Worm (Caenorhabditis elegans) whole organism, mixed stage, embryonic: ENCODE data around the gene ZK177.1.

Experiments used
- M03D4.4 ChIP-seq: sonication (generic microtip); optimal IDR thresholded peaks from 2 replicates; lab custom pipeline; 2017; ENCODE audit warnings: mild to moderate bottlenecking, missing genetic modification characterization, missing compliant biosample characterization
- blmp-1 ChIP-seq: fragments of 150-350 bp; optimal IDR thresholded peaks from 2 replicates; lab custom pipeline; 2014; ENCODE audit warnings: missing biosample characterization, missing genetic modification characterization
- ceh-39 ChIP-seq: fragments of 150-350 bp; optimal IDR thresholded peaks from 2 replicates; lab custom pipeline; 2014; ENCODE audit warnings: missing biosample characterization, missing genetic modification characterization
- ceh-43 ChIP-seq: fragments of 200-800 bp; sonication (Bioruptor generic); optimal IDR thresholded peaks from 2 replicates; lab custom pipeline; 2018; ENCODE audit warnings: mild to moderate bottlenecking, missing genetic modification characterization, moderate library complexity, missing compliant biosample characterization
- ceh-83 ChIP-seq: fragments of 200-800 bp; sonication (Bioruptor generic); optimal IDR thresholded peaks from 2 replicates; lab custom pipeline; 2018; ENCODE audit warnings: mild to moderate bottlenecking, missing genetic modification characterization, missing compliant biosample characterization
- ces-1 ChIP-seq: fragments of 150-350 bp; optimal IDR thresholded peaks from 2 replicates; lab custom pipeline; 2014; ENCODE audit warnings: missing biosample characterization, missing genetic modification reagents, missing genetic modification characterization
- drap-1 ChIP-seq: fragments of 200-800 bp; sonication (Bioruptor generic); optimal IDR thresholded peaks from 3 replicates; lab custom pipeline; 2018; ENCODE audit warnings: mild to moderate bottlenecking, missing genetic modification characterization, missing compliant biosample characterization
- elt-1 ChIP-seq: sonication (generic microtip); optimal IDR thresholded peaks from 2 replicates; lab custom pipeline; 2017; ENCODE audit warnings: missing genetic modification characterization, mild to moderate bottlenecking, missing compliant biosample characterization, antibody characterized with exemption, moderate library complexity, borderline replicate concordance; ENCODE audit not compliant: insufficient read depth
- elt-3 ChIP-seq: fragments of 150-350 bp; optimal IDR thresholded peaks from 2 replicates; lab custom pipeline; 2014; ENCODE audit warnings: missing biosample characterization, missing genetic modification characterization
- hlh-1 ChIP-seq: fragments of 150-350 bp; optimal IDR thresholded peaks from 2 replicates; lab custom pipeline; 2014; ENCODE audit warnings: missing biosample characterization, missing genetic modification reagents, missing genetic modification characterization
- lin-13 ChIP-seq: fragments of 150-350 bp; optimal IDR thresholded peaks from 2 replicates; lab custom pipeline; 2014; ENCODE audit warnings: missing biosample characterization, missing genetic modification characterization
- lin-32 ChIP-seq: fragments of 200-800 bp; sonication (Bioruptor generic); optimal IDR thresholded peaks from 2 replicates; lab custom pipeline; 2018; ENCODE audit warnings: mild to moderate bottlenecking, missing genetic modification characterization, missing compliant biosample characterization
- mab-5 ChIP-seq: fragments of 150-350 bp; optimal IDR thresholded peaks from 2 replicates; lab custom pipeline; 2014; ENCODE audit warnings: missing biosample characterization, missing genetic modification characterization
- mep-1 ChIP-seq: fragments of 150-350 bp; optimal IDR thresholded peaks from 2 replicates; lab custom pipeline; 2017; ENCODE audit warnings: missing biosample characterization, missing genetic modification reagents, missing genetic modification characterization, inconsistent platforms
- mls-2 ChIP-seq: sonication (generic microtip); optimal IDR thresholded peaks from 2 replicates; lab custom pipeline; 2016; ENCODE audit warnings: mild to moderate bottlenecking, missing genetic modification characterization, moderate library complexity, missing compliant biosample characterization
- nhr-12 ChIP-seq: fragments of 150-350 bp; optimal IDR thresholded peaks from 2 replicates; lab custom pipeline; 2014; ENCODE audit warnings: missing biosample characterization, missing genetic modification characterization
- nhr-2 ChIP-seq: fragments of 150-350 bp; optimal IDR thresholded peaks from 2 replicates; lab custom pipeline; 2014; ENCODE audit warnings: missing biosample characterization, missing genetic modification characterization
- nhr-76 ChIP-seq: sonication (generic microtip); optimal IDR thresholded peaks from 2 replicates; lab custom pipeline; 2017; ENCODE audit warnings: missing biosample characterization, missing genetic modification characterization
- pha-4 ChIP-seq: fragments of 150-350 bp; optimal IDR thresholded peaks from 2 replicates; lab custom pipeline; 2018; ENCODE audit warnings: missing biosample characterization, missing genetic modification reagents, missing genetic modification characterization
- sem-2 ChIP-seq: fragments of 200-800 bp; sonication (Bioruptor generic); optimal IDR thresholded peaks from 2 replicates; lab custom pipeline; 2018; ENCODE audit warnings: mild to moderate bottlenecking, missing genetic modification characterization, missing compliant biosample characterization
- snpc-4 ChIP-seq: fragments of 150-350 bp; optimal IDR thresholded peaks from 2 replicates; lab custom pipeline; 2014; ENCODE audit warnings: missing biosample characterization, missing genetic modification characterization
- tbx-8 ChIP-seq: fragments of 200-800 bp; sonication (Bioruptor generic); optimal IDR thresholded peaks from 2 replicates; lab custom pipeline; 2018; ENCODE audit warnings: mild to moderate bottlenecking, missing genetic modification characterization, moderate library complexity, missing compliant biosample characterization
- unc-120 ChIP-seq: sonication (generic microtip); optimal IDR thresholded peaks from 2 replicates; lab custom pipeline; 2017; ENCODE audit warnings: missing genetic modification characterization, missing compliant biosample characterization; ENCODE audit not compliant: poor library complexity, severe bottlenecking
- unc-39 ChIP-seq: fragments of 150-350 bp; optimal IDR thresholded peaks from 2 replicates; lab custom pipeline; 2014; ENCODE audit warnings: missing biosample characterization, missing genetic modification characterization
- zip-8 ChIP-seq: fragments of 150-350 bp; optimal IDR thresholded peaks from 2 replicates; lab custom pipeline; 2014; ENCODE audit warnings: missing biosample characterization, missing genetic modification characterization
- ztf-11 ChIP-seq: fragments of 150-350 bp; optimal IDR thresholded peaks from 2 replicates; lab custom pipeline; 2014; ENCODE audit warnings: missing biosample characterization, missing genetic modification characterization

Gene ZK177.1

DNA sequence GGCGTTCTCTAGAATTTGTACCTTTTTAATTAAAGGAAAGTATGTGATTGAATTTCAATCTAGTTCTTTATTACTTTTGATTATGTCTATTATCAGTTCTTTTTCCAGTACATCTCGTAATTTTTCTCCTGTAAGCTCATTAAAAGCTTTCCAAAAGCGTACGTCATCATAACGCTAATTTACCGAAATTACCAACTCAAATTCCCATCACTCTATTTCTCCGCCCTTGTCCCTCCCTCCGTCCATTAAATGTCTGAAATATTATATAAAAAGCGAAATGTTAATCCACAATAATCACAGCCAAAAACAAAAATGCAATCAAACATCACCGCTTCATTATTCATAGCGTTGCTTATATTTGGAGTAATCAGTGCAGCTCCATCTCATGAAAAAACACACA, 26.4 kb downstream of the ZK177.1 start, which contains the start of gene ins-12:
TSS of gene ins-12 (plus strand) at position 301 of the 400 bp plus-strand sequence.
- TF ChIP-seq sem-2 (GFP tag; lab: Kevin White, UChicago), result no peak
- TF ChIP-seq lin-13, result no peak
- no peak for TF ChIP-seq mep-1
- TF ChIP-seq zip-8 (tag; lab: Kevin White, UChicago), result no peak
- TF ChIP-seq elt-1 (tag; lab: Kevin White, UChicago), result no peak
- no peak for TF ChIP-seq ztf-11
- TF ChIP-seq pha-4 (tag; lab: Kevin White, UChicago), result no peak
- TF ChIP-seq unc-120 (tag; lab: Kevin White, UChicago), result no peak
- no peak for TF ChIP-seq nhr-76 (tag; lab: Kevin White, UChicago)
- TF ChIP-seq ceh-39 (tag; lab: Kevin White, UChicago), result no peak
- TF ChIP-seq elt-3 (tag; lab: Kevin White, UChicago), result no peak
- no peak for TF ChIP-seq ces-1 (GFP tag; lab: Kevin White, UChicago)
- TF ChIP-seq nhr-12 (tag; lab: Kevin White, UChicago), result no peak

DNA sequence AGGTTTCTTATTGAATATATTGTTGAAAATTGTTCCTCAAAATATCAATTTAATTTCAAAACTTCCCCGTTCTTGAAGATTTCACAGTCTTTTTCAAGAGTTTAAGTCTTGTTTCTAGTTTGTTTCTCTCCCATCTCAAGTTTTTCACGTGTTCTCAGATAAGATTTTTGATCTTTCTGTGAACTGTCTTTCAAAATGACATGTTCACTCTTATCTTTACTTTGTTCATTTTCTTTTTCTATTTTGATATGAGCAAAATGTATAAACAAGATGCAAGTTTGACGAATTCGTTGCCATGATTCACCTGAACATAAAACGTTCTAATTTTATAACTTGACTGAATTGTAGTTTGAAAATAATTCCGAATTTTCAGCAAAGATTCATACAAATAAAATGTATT, 26.8 kb downstream of the ZK177.1 start:
- TF ChIP-seq unc-39 (tag; lab: Kevin White, UChicago) (no peak), zip-8 (tag; lab: Kevin White, UChicago) (no peak), nhr-76 (tag; lab: Kevin White, UChicago) (no peak), ceh-43 (no peak), ztf-11 (no peak), nhr-2 (tag; lab: Kevin White, UChicago) (no peak), mab-5 (no peak), M03D4.4 (tag; lab: Kevin White, UChicago) (no peak), pha-4 (tag; lab: Kevin White, UChicago) (no peak)
- TF ChIP-seq, all 35 proteins: peak for 0

DNA sequence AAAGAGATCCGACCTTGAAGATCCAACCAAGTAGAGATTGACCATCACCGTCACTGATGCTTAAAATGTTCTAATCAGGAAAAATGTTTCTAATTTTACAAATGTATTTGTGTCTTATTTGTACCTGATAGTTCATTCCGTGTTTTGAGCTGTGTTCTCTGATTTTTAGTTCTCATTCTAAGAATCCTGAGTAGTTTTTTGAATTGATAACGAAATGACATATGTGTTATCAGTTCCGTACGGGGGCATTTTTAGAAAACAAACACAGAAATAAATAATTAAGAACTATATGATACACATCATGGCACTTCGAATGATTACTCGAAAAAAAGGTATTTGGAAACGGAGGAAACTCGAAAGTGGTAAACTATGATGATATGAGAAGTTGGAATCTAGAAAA, 27.6 kb downstream of the ZK177.1 start:
- no peak for TF ChIP-seq sem-2 (GFP tag; lab: Kevin White, UChicago)
- TF ChIP-seq mls-2 (tag; lab: Kevin White, UChicago), result no peak
- TF ChIP-seq hlh-1 (tag; lab: Kevin White, UChicago), result no peak
- TF ChIP-seq, all 35 proteins: peak for 0

DNA sequence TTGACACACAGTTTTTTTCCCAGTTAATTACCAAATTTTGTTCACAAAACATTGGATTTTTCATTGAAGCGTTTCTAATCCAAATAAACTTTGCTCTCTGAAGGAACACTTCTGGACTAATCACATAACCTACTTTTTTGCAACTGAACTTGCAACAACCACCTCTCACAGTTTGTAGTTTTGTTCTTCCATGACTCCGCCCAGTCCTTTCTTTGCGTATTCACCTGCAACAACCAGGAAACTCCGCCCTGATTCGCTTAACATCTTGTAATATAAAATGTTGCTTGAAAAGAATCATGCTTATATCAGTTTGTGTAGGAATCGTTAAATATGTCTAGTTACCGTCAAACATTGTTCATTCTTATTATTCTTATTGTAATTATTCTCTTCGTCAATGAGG, 28.5 kb downstream of the ZK177.1 start, which contains the start of gene ins-11:
TSS of gene ins-11 (plus strand) at position 301 of the 400 bp plus-strand sequence.
- no peak for TF ChIP-seq ceh-83
- TF ChIP-seq elt-1 (tag; lab: Kevin White, UChicago), result no peak

DNA sequence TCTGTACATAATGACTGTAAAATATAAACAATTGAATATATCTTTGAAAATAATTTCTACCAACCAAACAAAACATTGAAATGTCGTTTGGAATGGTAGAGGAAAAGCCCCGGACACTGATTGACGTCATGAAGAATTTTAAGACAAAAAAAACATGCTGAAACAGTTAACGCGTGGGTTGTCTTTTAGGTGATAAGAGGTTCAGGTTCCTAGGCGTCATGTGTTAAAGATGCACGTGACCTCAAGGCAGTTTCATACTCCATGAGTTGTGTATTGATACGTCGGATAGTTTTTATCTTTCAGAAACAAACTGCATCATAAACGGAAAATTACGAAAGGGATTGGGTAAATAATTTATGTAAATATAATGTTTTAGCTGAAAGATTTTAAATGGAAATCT, 29.2 kb downstream of the ZK177.1 start:
- no peak for TF ChIP-seq lin-32
- no peak for TF ChIP-seq sem-2 (GFP tag; lab: Kevin White, UChicago)
- no peak for TF ChIP-seq nhr-2 (tag; lab: Kevin White, UChicago)
- no peak for TF ChIP-seq blmp-1 (tag; lab: Kevin White, UChicago)

DNA sequence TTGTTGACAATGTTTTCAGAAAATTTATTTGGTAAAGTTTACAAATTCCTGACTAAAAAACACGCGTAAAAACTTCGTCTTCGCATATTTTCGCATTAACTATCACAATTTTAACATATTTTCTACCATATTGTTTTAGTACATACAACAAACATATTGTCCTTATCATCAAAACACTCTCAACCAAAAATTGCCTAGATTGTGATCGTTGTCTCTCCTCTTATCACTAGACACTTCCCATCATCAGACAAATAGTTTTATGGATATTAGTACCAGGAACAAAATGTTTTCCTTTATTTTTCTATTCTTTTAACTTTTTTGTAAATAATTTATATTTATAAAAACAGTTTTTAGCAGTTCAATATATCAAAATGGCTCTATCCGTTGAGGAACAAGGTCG, 33.5 kb downstream of the ZK177.1 start, which contains the start of gene C17C3.3:
TSS of gene C17C3.3 (plus strand) at position 346 of the 400 bp plus-strand sequence.
- no peak for TF ChIP-seq tbx-8
- no peak for TF ChIP-seq ztf-11
- TF ChIP-seq ceh-83, result no peak
- TF ChIP-seq hlh-1 (tag; lab: Kevin White, UChicago), result no peak
- no peak for TF ChIP-seq lin-13

DNA sequence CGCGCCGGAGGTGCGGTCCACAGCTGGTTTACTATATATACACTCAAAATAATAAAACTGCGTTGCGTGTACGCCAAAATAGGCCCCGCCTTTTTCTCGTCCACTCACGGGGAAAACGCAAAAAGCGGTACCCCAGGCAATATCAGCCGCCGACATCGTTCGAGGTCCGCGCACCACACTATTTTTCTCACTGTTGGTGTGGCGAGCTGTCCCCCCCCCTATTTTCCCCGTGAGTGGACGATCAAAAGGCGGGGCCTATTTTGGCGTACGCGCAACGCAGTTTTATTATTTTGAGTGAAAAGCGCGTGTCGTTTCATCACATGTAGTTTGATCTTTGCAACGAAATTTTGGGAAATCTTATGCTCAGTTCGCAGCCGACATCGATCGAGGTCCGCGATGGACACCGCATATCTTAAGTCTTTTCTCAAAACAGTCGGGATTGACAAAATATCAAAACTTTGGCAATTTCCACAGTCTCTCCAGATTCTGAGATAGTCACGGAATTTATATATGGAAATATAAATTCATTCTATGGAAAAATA, 37.2 kb downstream of the ZK177.1 start:
- TF ChIP-seq nhr-12 (tag; lab: Kevin White, UChicago), result no peak
- TF ChIP-seq mab-5, result no peak
- TF ChIP-seq ceh-39 (tag; lab: Kevin White, UChicago), result no peak
- no peak for TF ChIP-seq drap-1 (GFP tag; lab: Kevin White, UChicago)
- no peak for TF ChIP-seq ztf-11
- TF ChIP-seq unc-120 (tag; lab: Kevin White, UChicago), result no peak
- TF ChIP-seq nhr-76 (tag; lab: Kevin White, UChicago), result no peak
- no peak for TF ChIP-seq lin-32
- no peak for TF ChIP-seq unc-39 (tag; lab: Kevin White, UChicago)
- no peak for TF ChIP-seq sem-2 (GFP tag; lab: Kevin White, UChicago)
- no peak for TF ChIP-seq lin-13
- no peak for TF ChIP-seq hlh-1 (tag; lab: Kevin White, UChicago)
- TF ChIP-seq snpc-4 (tag; lab: Kevin White, UChicago), result no peak
- TF ChIP-seq M03D4.4 (tag; lab: Kevin White, UChicago), result no peak
